Fruit fly (Drosophila melanogaster) whole organism, embryonic: ENCODE results near the gene CG13995.
A peak's percentile ranks its signal among the peaks of the same experiment; 100 is the strongest.

Experiments used
- Ada2b ChIP-seq: fragments of 200-800 bp; sonication (Bioruptor generic); IDR thresholded peaks from 2 replicates; pipeline ENCODE4 v1.3.6; 2022; ENCODE audit warnings: missing biosample characterization, missing genetic modification characterization
- Adf1 ChIP-seq: fragments of 200-800 bp; sonication (Bioruptor generic); IDR thresholded peaks from 2 replicates; pipeline ENCODE4 v1.3.6; 2022; ENCODE audit warnings: missing biosample characterization, missing genetic modification characterization
- CG10274 ChIP-seq: fragments of 200-800 bp; sonication (Bioruptor generic); optimal IDR thresholded peaks from 3 replicates; lab custom pipeline; 2017; ENCODE audit warnings: missing biosample characterization, mild to moderate bottlenecking, missing genetic modification characterization
- CG10565 ChIP-seq: fragments of 200-800 bp; sonication (Bioruptor generic); optimal IDR thresholded peaks from 3 replicates; lab custom pipeline; 2016; ENCODE audit warnings: missing biosample characterization, mild to moderate bottlenecking, missing genetic modification characterization
- CG13296 ChIP-seq: fragments of 200-800 bp; sonication (Bioruptor generic); optimal IDR thresholded peaks from 3 replicates; lab custom pipeline; 2018; ENCODE audit warnings: missing biosample characterization, mild to moderate bottlenecking, missing genetic modification characterization
- CG14014 ChIP-seq: fragments of 200-800 bp; sonication (Bioruptor generic); IDR thresholded peaks from 2 replicates; pipeline ENCODE4 v1.3.6; 2022; ENCODE audit warnings: missing biosample characterization, missing genetic modification characterization
- CG16815 ChIP-seq: fragments of 200-800 bp; sonication (Bioruptor generic); optimal IDR thresholded peaks from 3 replicates; lab custom pipeline; 2017; ENCODE audit warnings: missing biosample characterization, mild to moderate bottlenecking, missing genetic modification characterization
- CG18011 ChIP-seq: fragments of 200-800 bp; sonication (Bioruptor generic); optimal IDR thresholded peaks from 2 replicates; lab custom pipeline; 2017; ENCODE audit warnings: missing biosample characterization, missing genetic modification characterization, mild to moderate bottlenecking, moderate library complexity, missing genotype
- CG2116 ChIP-seq: fragments of 200-800 bp; sonication (Bioruptor generic); optimal IDR thresholded peaks from 3 replicates; lab custom pipeline; 2018; ENCODE audit warnings: missing biosample characterization, mild to moderate bottlenecking, missing genetic modification characterization
- CG32532 ChIP-seq: fragments of 200-800 bp; sonication (Bioruptor generic); IDR thresholded peaks from 2 replicates; pipeline ENCODE4 v1.3.6; 2022; ENCODE audit warnings: missing biosample characterization, missing genetic modification characterization
- CG3838 ChIP-seq: fragments of 200-800 bp; sonication (Bioruptor generic); optimal IDR thresholded peaks from 3 replicates; lab custom pipeline; 2016; ENCODE audit warnings: missing biosample characterization, missing genetic modification characterization
- CG5180 ChIP-seq: fragments of 200-800 bp; sonication (Bioruptor generic); optimal IDR thresholded peaks from 3 replicates; lab custom pipeline; 2017; ENCODE audit warnings: missing biosample characterization, missing genetic modification characterization, mild to moderate bottlenecking, moderate library complexity, missing genetic modification reagents
- CG5953 ChIP-seq: fragments of 200-800 bp; sonication (Bioruptor generic); IDR thresholded peaks from 2 replicates; pipeline ENCODE4 v1.3.6; 2022; ENCODE audit warnings: missing biosample characterization, missing genetic modification characterization
- CG6272 ChIP-seq: fragments of 200-800 bp; sonication (Bioruptor generic); IDR thresholded peaks from 2 replicates; pipeline ENCODE4 v1.3.6; 2022; ENCODE audit warnings: missing biosample characterization, missing genetic modification characterization
- CG7963 ChIP-seq: fragments of 200-800 bp; sonication (Bioruptor generic); IDR thresholded peaks from 3 replicates; pipeline ENCODE4 v1.3.6; 2022; ENCODE audit warnings: missing biosample characterization, missing genetic modification characterization; ENCODE audit not compliant: partially characterized antibody
- CG8388 ChIP-seq: fragments of 200-800 bp; sonication (Bioruptor generic); optimal IDR thresholded peaks from 2 replicates; lab custom pipeline; 2019; ENCODE audit warnings: missing biosample characterization, mild to moderate bottlenecking, missing genetic modification characterization, moderate library complexity
- CG9215 ChIP-seq: fragments of 200-800 bp; sonication (Bioruptor generic); IDR thresholded peaks from 2 replicates; pipeline ENCODE4 v1.3.6; 2022; ENCODE audit warnings: missing biosample characterization, missing genetic modification characterization
- CkIIα-i1 ChIP-seq: fragments of 200-800 bp; sonication (Bioruptor generic); IDR thresholded peaks from 2 replicates; pipeline ENCODE4 v1.3.6; 2022; ENCODE audit warnings: missing biosample characterization, missing genetic modification characterization
- D19A ChIP-seq: fragments of 200-800 bp; optimal IDR thresholded peaks from 3 replicates; lab custom pipeline; 2019; ENCODE audit warnings: missing biosample characterization, mild to moderate bottlenecking, missing genetic modification characterization, moderate library complexity
- Dip2 ChIP-seq: fragments of 200-800 bp; sonication (Bioruptor generic); IDR thresholded peaks from 2 replicates; pipeline ENCODE4 v1.3.6; 2022; ENCODE audit warnings: missing biosample characterization, missing genetic modification characterization
- Dp ChIP-seq: fragments of 200-800 bp; sonication (Bioruptor generic); optimal IDR thresholded peaks from 2 replicates; lab custom pipeline; 2018; ENCODE audit warnings: missing biosample characterization, mild to moderate bottlenecking, missing genetic modification characterization, moderate library complexity
- E2f1 ChIP-seq: fragments of 200-800 bp; sonication (Bioruptor generic); IDR thresholded peaks from 2 replicates; pipeline ENCODE4 v1.3.6; 2022; ENCODE audit warnings: missing biosample characterization, missing genetic modification characterization
- Fer3 ChIP-seq: fragments of 200-800 bp; sonication (Bioruptor generic); optimal IDR thresholded peaks from 2 replicates; lab custom pipeline; 2018; ENCODE audit warnings: missing biosample characterization, mild to moderate bottlenecking, missing genetic modification characterization, moderate library complexity
- HHEX ChIP-seq: fragments of 200-800 bp; sonication (Bioruptor generic); optimal IDR thresholded peaks from 3 replicates; lab custom pipeline; 2017; ENCODE audit warnings: missing biosample characterization, mild to moderate bottlenecking, missing genetic modification characterization, missing genetic modification reagents
- Hmr ChIP-seq: fragments of 200-800 bp; sonication (Bioruptor generic); optimal IDR thresholded peaks from 3 replicates; lab custom pipeline; 2017; ENCODE audit warnings: mild to moderate bottlenecking, missing biosample characterization, missing genetic modification reagents, missing genetic modification characterization
- Hsf ChIP-seq: fragments of 200-800 bp; sonication (Bioruptor generic); optimal IDR thresholded peaks from 3 replicates; lab custom pipeline; 2016; ENCODE audit warnings: missing biosample characterization, missing genetic modification characterization
- Kr ChIP-seq: fragments of 200-800 bp; sonication (Bioruptor generic); optimal IDR thresholded peaks from 2 replicates; lab custom pipeline; 2017; ENCODE audit warnings: missing biosample characterization, mild to moderate bottlenecking, missing genetic modification characterization
- Lim3 ChIP-seq: fragments of 200-800 bp; sonication (Bioruptor generic); IDR thresholded peaks from 2 replicates; pipeline ENCODE4 v1.3.6; 2022; ENCODE audit warnings: missing biosample characterization, missing genetic modification characterization
- Mad ChIP-seq: fragments of 200-800 bp; sonication (Bioruptor generic); optimal IDR thresholded peaks from 2 replicates; lab custom pipeline; 2016; ENCODE audit warnings: missing biosample characterization, missing genetic modification characterization
- Oli ChIP-seq: fragments of 200-800 bp; sonication (Bioruptor generic); optimal IDR thresholded peaks from 2 replicates; lab custom pipeline; 2018; ENCODE audit warnings: missing biosample characterization, mild to moderate bottlenecking, missing genetic modification characterization, moderate library complexity
- Opbp ChIP-seq: fragments of 200-800 bp; sonication (Bioruptor generic); IDR thresholded peaks from 3 replicates; pipeline ENCODE4 v1.3.6; 2022; ENCODE audit warnings: missing biosample characterization, missing genetic modification characterization; ENCODE audit not compliant: partially characterized antibody
- Ptx1 ChIP-seq: fragments of 200-800 bp; sonication (Bioruptor generic); IDR thresholded peaks from 2 replicates; pipeline ENCODE4 v1.3.6; 2022; ENCODE audit warnings: missing biosample characterization, missing genetic modification characterization
- Scr ChIP-seq: fragments of 200-800 bp; sonication (Bioruptor generic); IDR thresholded peaks from 2 replicates; pipeline ENCODE4 v1.3.6; 2022; ENCODE audit warnings: missing biosample characterization, missing genetic modification characterization; ENCODE audit not compliant: partially characterized antibody
- ase ChIP-seq: fragments of 200-800 bp; sonication (Bioruptor generic); IDR thresholded peaks from 3 replicates; pipeline ENCODE4 v1.3.6; 2022; ENCODE audit warnings: missing biosample characterization, missing genetic modification characterization
- ato ChIP-seq: fragments of 200-800 bp; sonication (Bioruptor generic); IDR thresholded peaks from 2 replicates; pipeline ENCODE4 v1.3.6; 2022; ENCODE audit warnings: missing biosample characterization, missing genetic modification characterization; ENCODE audit not compliant: partially characterized antibody
- cg ChIP-seq: fragments of 200-800 bp; sonication (Bioruptor generic); optimal IDR thresholded peaks from 3 replicates; lab custom pipeline; 2019; ENCODE audit warnings: missing biosample characterization, mild to moderate bottlenecking, missing genetic modification characterization, moderate library complexity
- chif ChIP-seq, 2 experiments: fragments of 200-800 bp; sonication (Bioruptor generic); optimal IDR thresholded peaks; 3 replicates each; lab custom pipeline; 2016; ENCODE audit warnings: missing biosample characterization in 2 of 2, missing genetic modification characterization in 2 of 2
- chn ChIP-seq: fragments of 200-800 bp; sonication (Bioruptor generic); optimal IDR thresholded peaks from 2 replicates; lab custom pipeline; 2016; ENCODE audit warnings: missing biosample characterization, missing genetic modification characterization
- eve ChIP-seq, 2 experiments: fragments of >200 bp; optimal IDR thresholded peaks; 2 replicates each; lab custom pipeline; 2017; ENCODE audit warnings: missing biosample characterization in 2 of 2, missing genetic modification characterization in 2 of 2
- fru ChIP-seq: fragments of >200 bp; optimal IDR thresholded peaks from 2 replicates; lab custom pipeline; 2017
- gfzf ChIP-seq: fragments of 200-800 bp; sonication (Bioruptor generic); optimal IDR thresholded peaks from 2 replicates; lab custom pipeline; 2016; ENCODE audit warnings: missing biosample characterization, mild to moderate bottlenecking, missing genetic modification characterization, moderate library complexity
- gsb ChIP-seq: fragments of 200-800 bp; sonication (Bioruptor generic); IDR thresholded peaks from 2 replicates; pipeline ENCODE4 v1.3.6; 2022; ENCODE audit warnings: missing biosample characterization, missing genetic modification characterization
- jing ChIP-seq: fragments of 200-800 bp; sonication (Bioruptor generic); optimal IDR thresholded peaks from 2 replicates; lab custom pipeline; 2018; ENCODE audit warnings: missing biosample characterization, mild to moderate bottlenecking, missing genetic modification characterization
- otp ChIP-seq: fragments of 200-800 bp; sonication (Bioruptor generic); IDR thresholded peaks from 3 replicates; pipeline ENCODE4, ENCODE4 v1.3.6; 2022; ENCODE audit warnings: missing biosample characterization, missing genetic modification characterization
- pnt ChIP-seq: fragments of 200-800 bp; sonication (Bioruptor generic); optimal IDR thresholded peaks from 3 replicates; lab custom pipeline; 2016; ENCODE audit warnings: missing biosample characterization, missing genetic modification characterization
- row ChIP-seq: fragments of 200-800 bp; sonication (Bioruptor generic); IDR thresholded peaks from 3 replicates; pipeline ENCODE4 v1.3.6; 2022; ENCODE audit warnings: missing biosample characterization, missing genetic modification characterization
- schlank ChIP-seq: fragments of 200-800 bp; sonication (Bioruptor generic); optimal IDR thresholded peaks from 2 replicates; lab custom pipeline; 2018; ENCODE audit warnings: missing biosample characterization, mild to moderate bottlenecking, missing genetic modification characterization
- sisA ChIP-seq: fragments of 200-800 bp; sonication (Bioruptor generic); IDR thresholded peaks from 2 replicates; pipeline ENCODE4 v1.3.6; 2022; ENCODE audit warnings: missing biosample characterization, missing genetic modification characterization
- toy ChIP-seq: fragments of 200-800 bp; sonication (Bioruptor generic); IDR thresholded peaks from 2 replicates; pipeline ENCODE4 v1.3.6; 2022; ENCODE audit warnings: missing biosample characterization, missing genetic modification characterization
- ttk ChIP-seq: fragments of 200-800 bp; sonication (Bioruptor generic); IDR thresholded peaks from 2 replicates; pipeline ENCODE4 v2.1.2; 2022; ENCODE audit warnings: missing biosample characterization, missing genetic modification characterization
- zfh2 ChIP-seq: fragments of 200-800 bp; sonication (Bioruptor generic); optimal IDR thresholded peaks from 2 replicates; lab custom pipeline; 2016; ENCODE audit warnings: missing biosample characterization, missing genetic modification characterization

The CG13995 gene

DNA sequence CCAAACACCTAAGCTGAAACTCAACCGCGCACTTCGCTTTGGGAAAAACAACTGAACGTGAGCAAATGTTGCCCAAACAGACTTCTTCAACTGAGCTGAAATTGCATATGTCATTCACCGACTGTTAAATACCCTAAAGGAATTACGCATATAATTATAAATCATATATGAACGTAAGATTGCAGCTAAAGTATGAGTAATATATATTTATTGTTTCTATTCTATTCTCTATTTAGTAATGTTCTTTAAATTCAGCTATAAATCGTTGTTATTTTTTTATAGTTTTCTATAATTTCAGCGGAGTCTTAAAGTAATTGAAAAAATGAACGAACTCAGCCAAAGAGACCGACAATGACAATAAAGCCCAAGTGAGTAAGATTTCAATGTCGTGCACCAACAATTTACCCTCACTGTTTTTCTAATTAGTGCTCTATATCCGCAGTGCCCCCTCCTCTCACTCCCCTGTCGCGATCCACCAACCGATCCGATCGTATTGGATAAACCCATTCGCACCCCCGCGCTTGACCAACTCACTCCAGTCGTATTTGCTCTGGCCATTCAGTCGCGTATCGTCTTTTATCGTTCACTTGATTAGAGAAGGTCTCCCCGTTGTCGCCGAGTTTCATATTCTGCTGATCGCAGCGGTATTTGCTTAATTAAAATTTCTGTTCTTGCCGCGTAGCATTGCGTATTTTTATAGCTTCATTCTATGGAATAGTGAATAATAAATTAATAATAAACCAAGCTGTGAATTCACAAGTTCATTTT is 41.6 kb upstream of the CG13995 start, which contains the start of gene CG9098 (continued):
- TF ChIP-seq CG10565 (GFP tag; lab: Kevin White, UChicago) (no peak), Lim3 (GFP tag; lab: Robert Waterston, UW) (peak; percentile 61; the same call in 1 of the 2 replicates), zfh2 (GFP tag; lab: Kevin White, UChicago) (no peak), Mad (GFP tag; lab: Kevin White, UChicago) (no peak), ttk (no peak), jing (no peak), gsb (GFP tag; lab: Robert Waterston, UW) (no peak), Hmr (GFP tag; lab: Kevin White, UChicago) (no peak), Oli (tag; lab: Kevin White, UChicago) (no peak), Ada2b (GFP tag; lab: Robert Waterston, UW) (no peak), CG5180 (GFP tag; lab: Kevin White, UChicago) (no peak), Hsf (GFP tag; lab: Kevin White, UChicago) (no peak), Kr (GFP tag; lab: Kevin White, UChicago) (no peak), eve (GFP tag; optimal IDR thresholded peaks at IDR 0.05; lab: Kevin White, UChicago) (no peak), fru (lab: Kevin White, UChicago) (no peak), cg (no peak), toy (GFP tag; lab: Robert Waterston, UW) (no peak), CG14014 (GFP tag; lab: Robert Waterston, UW) (no peak), E2f1 (GFP tag; lab: Robert Waterston, UW) (no peak), pnt (GFP tag; lab: Kevin White, UChicago) (no peak), Dp (GFP tag; lab: Kevin White, UChicago) (no peak), schlank (tag; lab: Kevin White, UChicago) (no peak), row (GFP tag; lab: Robert Waterston, UW) (peak; percentile 44; the same call in 1 of the 3 replicates), HHEX (GFP tag; lab: Kevin White, UChicago) (no peak), Ptx1 (GFP tag; lab: Robert Waterston, UW) (no peak), CG3838 (GFP tag; lab: Kevin White, UChicago) (no peak), sisA (GFP tag; lab: Robert Waterston, UW) (no peak), CkIIα-i1 (GFP tag; lab: Robert Waterston, UW) (no peak), CG18011 (no peak), D19A (peak; percentile 83), chif (GFP tag; optimal IDR thresholded peaks at IDR 0.05; lab: Kevin White, UChicago) (no peak), Adf1 (GFP tag; lab: Robert Waterston, UW) (no peak), CG8388 (GFP tag; lab: Kevin White, UChicago) (peak; percentile 62), Scr (GFP tag; lab: Robert Waterston, UW) (no peak), ase (GFP tag; lab: Robert Waterston, UW) (no peak), gfzf (GFP tag; lab: Kevin White, UChicago) (no peak), CG13296 (no peak), ato (GFP tag; lab: Robert Waterston, UW) (no peak), otp (GFP tag; lab: Robert Waterston, UW) (peak; percentile 10; the same call in 1 of the 3 replicates), CG6272 (no peak), Opbp (no peak), CG7963 (GFP tag; lab: Robert Waterston, UW) (no peak), Fer3 (tag; lab: Kevin White, UChicago) (no peak), CG9215 (no peak), CG2116 (GFP tag; lab: Kevin White, UChicago) (no peak), CG32532 (GFP tag; lab: Robert Waterston, UW) (no peak), CG16815 (GFP tag; lab: Kevin White, UChicago) (no peak), Dip2 (no peak), chn (no peak), CG10274 (GFP tag; lab: Kevin White, UChicago) (no peak), CG5953 (GFP tag; lab: Robert Waterston, UW) (no peak)
